Worm (Caenorhabditis elegans): ENCODE results near the gene bath-47.

ce11 chrII:1653397-1653796 lies 51.8 kb downstream of the bath-47 start, which contains the start of gene fbxb-15:
- TF ChIP-seq him-1 (tag; optimal IDR thresholded peaks at IDR 0.05) = no peak
- no peak for TF ChIP-seq dao-5 (tag; optimal IDR thresholded peaks at IDR 0.05)
- TF ChIP-seq W03F9.2 (tag; optimal IDR thresholded peaks at IDR 0.05) = no peak

Measured in whole organism, L4/young adult.